Fruit fly (Drosophila melanogaster) whole organism, prepupa: ENCODE data around the gene Crys.

ENCODE experiments used
- CG11294 ChIP-seq: fragments of 200-800 bp; sonication (Bioruptor generic); IDR thresholded peaks from 2 replicates; pipeline ENCODE4 v1.3.6; 2022; ENCODE audit warnings: missing biosample characterization, missing genetic modification characterization
- esn ChIP-seq: fragments of 200-800 bp; sonication (Bioruptor generic); optimal IDR thresholded peaks from 2 replicates; lab custom pipeline; 2016; ENCODE audit warnings: missing biosample characterization, mild to moderate bottlenecking, missing genetic modification characterization, moderate library complexity

dm6 chr2L:11989210-11989609, 45.3 kb downstream of the Crys start:
- TF ChIP-seq esn (GFP tag; lab: Kevin White, UChicago) (no peak), CG11294 (GFP tag; lab: Robert Waterston, UW) (no peak)
